Worm (Caenorhabditis elegans) whole organism, late embryonic: Measurements from ENCODE around the gene C29E4.10.

Experiments used
- ceh-24 ChIP-seq: sonication (generic microtip); optimal IDR thresholded peaks from 2 replicates; lab custom pipeline; 2016; ENCODE audit warnings: mild to moderate bottlenecking, missing genetic modification characterization, missing compliant biosample characterization
- zip-5 ChIP-seq: sonication (generic microtip); optimal IDR thresholded peaks from 2 replicates; lab custom pipeline; 2016; ENCODE audit warnings: missing genetic modification characterization, missing compliant biosample characterization

- TF ChIP-seq ceh-24 (tag; lab: Kevin White, UChicago) (no peak), zip-5 (no peak)
Observed at ce11 chrIII:7903427-7903826, 34.2 kb upstream of the C29E4.10 start.
